Worm (Caenorhabditis elegans) whole organism, L1 larva: ENCODE results near the gene phf-14.

Experiments
- ceh-82 ChIP-seq, 3 experiments: fragments of 150-350 bp in 1 of 3; sonication (generic microtip) in 2 of 3; optimal IDR thresholded peaks; 2 replicates each; lab custom pipeline; 2014 to 2017; ENCODE audit warnings: missing biosample characterization in 3 of 3, missing genetic modification characterization in 3 of 3
- snpc-4 ChIP-seq: fragments of 150-350 bp; optimal IDR thresholded peaks from 2 replicates; lab custom pipeline; 2014; ENCODE audit warnings: missing biosample characterization, missing genetic modification characterization

DNA sequence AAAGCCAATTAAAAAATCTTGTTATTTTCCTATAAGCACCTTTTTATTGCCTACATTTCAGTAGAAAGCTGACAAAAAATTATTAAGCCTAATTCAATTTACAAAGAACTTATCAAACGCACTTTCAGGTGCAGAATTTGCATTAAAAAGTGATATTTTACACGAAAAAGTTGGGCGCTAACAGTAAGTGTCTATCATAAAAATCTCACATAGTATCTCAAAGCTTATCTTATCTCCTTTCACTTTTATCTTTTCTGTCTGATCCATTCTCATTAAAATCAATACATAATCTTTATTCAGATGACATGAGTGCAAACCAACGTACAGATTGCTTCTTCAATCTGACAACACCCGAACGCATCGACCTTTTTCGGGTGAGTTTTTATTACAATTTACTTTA lies 38.8 kb downstream of the phf-14 start, which contains the start of gene dcar-1:
- TF ChIP-seq ceh-82 (tag; optimal IDR thresholded peaks at IDR 0.05; lab: Kevin White, UChicago) (no peak), snpc-4 (no peak)
